Worm (Caenorhabditis elegans): ENCODE results near the gene Y75B8A.39.

ce11 chrIII:12269807-12270206, 43.2 kb upstream of the Y75B8A.39 start:
- no peak for TF ChIP-seq ama-1 (optimal IDR thresholded peaks at IDR 0.05)
- no peak for TF ChIP-seq ceh-36 (tag; optimal IDR thresholded peaks at IDR 0.05)
- no peak for TF ChIP-seq scrt-1 (GFP tag; IDR thresholded peaks at IDR 0.05)
- TF ChIP-seq F13C5.2 (tag; optimal IDR thresholded peaks at IDR 0.05), result no peak
- no peak for TF ChIP-seq hnd-1 (tag; optimal IDR thresholded peaks at IDR 0.05)
- TF ChIP-seq hmbx-1 (tag; optimal IDR thresholded peaks at IDR 0.05), result no peak
- no peak for TF ChIP-seq tbx-37 (GFP tag; conservative IDR thresholded peaks at IDR 0.05)
- no peak for TF ChIP-seq tbx-11 (GFP tag; IDR thresholded peaks at IDR 0.05)
